Fruit fly (Drosophila melanogaster) whole organism, pupa: ENCODE data around the gene Gba1b.

Source experiments
- CG10348 ChIP-seq: fragments of 200-800 bp; sonication (Bioruptor generic); IDR thresholded peaks from 2 replicates; pipeline ENCODE4 v1.3.6; 2022; ENCODE audit warnings: missing biosample characterization, missing genetic modification characterization
- CG14655 ChIP-seq: fragments of 200-800 bp; sonication (Bioruptor generic); optimal IDR thresholded peaks from 3 replicates; lab custom pipeline; 2017; ENCODE audit warnings: mild to moderate bottlenecking, missing biosample characterization, missing genetic modification reagents, missing genetic modification characterization
- CG17806 ChIP-seq: fragments of 200-800 bp; sonication (Bioruptor generic); optimal IDR thresholded peaks from 2 replicates; lab custom pipeline; 2018; ENCODE audit warnings: missing biosample characterization, mild to moderate bottlenecking, missing genetic modification characterization, moderate library complexity
- CG34367 ChIP-seq: fragments of 200-800 bp; sonication (Bioruptor generic); optimal IDR thresholded peaks from 2 replicates; lab custom pipeline; 2018; ENCODE audit warnings: missing biosample characterization, mild to moderate bottlenecking, missing genetic modification characterization
- CG4496 ChIP-seq: fragments of 200-800 bp; sonication (Bioruptor generic); IDR thresholded peaks from 3 replicates; pipeline ENCODE4 v1.3.6; 2022; ENCODE audit warnings: missing biosample characterization, missing genetic modification characterization
- CG8159 ChIP-seq: fragments of 200-800 bp; sonication (Bioruptor generic); optimal IDR thresholded peaks from 3 replicates; lab custom pipeline; 2018; ENCODE audit warnings: missing biosample characterization, mild to moderate bottlenecking, missing genetic modification characterization, moderate library complexity
- D1 ChIP-seq: fragments of 200-800 bp; sonication (Bioruptor generic); optimal IDR thresholded peaks from 2 replicates; lab custom pipeline; 2018; ENCODE audit warnings: missing biosample characterization, mild to moderate bottlenecking, missing genetic modification characterization, moderate library complexity
- EcR ChIP-seq: fragments of 200-800 bp; sonication (Bioruptor generic); optimal IDR thresholded peaks from 3 replicates; lab custom pipeline; 2019; ENCODE audit warnings: missing biosample characterization, missing genetic modification characterization, mild to moderate bottlenecking, moderate library complexity, missing genetic modification reagents
- Ets98B ChIP-seq: fragments of 200-800 bp; sonication (Bioruptor generic); IDR thresholded peaks from 2 replicates; pipeline ENCODE4 v1.3.6; 2022; ENCODE audit warnings: missing biosample characterization, missing genetic modification characterization
- fd96Ca ChIP-seq: fragments of 200-800 bp; sonication (Bioruptor generic); IDR thresholded peaks from 3 replicates; pipeline ENCODE4 v1.3.6; 2022; ENCODE audit warnings: missing biosample characterization, missing genetic modification characterization
- gl ChIP-seq: fragments of 200-800 bp; sonication (Bioruptor generic); optimal IDR thresholded peaks from 2 replicates; lab custom pipeline; 2018; ENCODE audit warnings: missing biosample characterization, mild to moderate bottlenecking, missing genetic modification characterization

- TF ChIP-seq CG4496 (GFP tag; lab: Robert Waterston, UW), result no peak
- TF ChIP-seq D1 (tag; lab: Kevin White, UChicago), result no peak
- no peak for TF ChIP-seq CG34367 (tag; lab: Kevin White, UChicago)
- TF ChIP-seq CG14655 (GFP tag; lab: Kevin White, UChicago), result no peak
- TF ChIP-seq Ets98B (GFP tag; lab: Robert Waterston, UW), result no peak
- no peak for TF ChIP-seq gl (tag; lab: Kevin White, UChicago)
- no peak for TF ChIP-seq fd96Ca (GFP tag; lab: Robert Waterston, UW)
- no peak for TF ChIP-seq CG10348 (GFP tag; lab: Robert Waterston, UW)
- TF ChIP-seq CG8159 (tag; lab: Kevin White, UChicago), result no peak
- TF ChIP-seq EcR (GFP tag; lab: Kevin White, UChicago), result no peak
- no peak for TF ChIP-seq CG17806 (tag; lab: Kevin White, UChicago)
Observed at dm6 chr3R:23711195-23711594, 6.6 kb downstream of the Gba1b start, which contains the start of gene CG10300.
